Worm (Caenorhabditis elegans) whole organism, L2 larva: ENCODE data around the gene F54F7.8.

Experiments
- C34F6.9 ChIP-seq: fragments of 150-350 bp; optimal IDR thresholded peaks from 2 replicates; lab custom pipeline; 2014; ENCODE audit warnings: missing biosample characterization, missing genetic modification characterization
- F13H6.1 ChIP-seq: sonication (generic microtip); optimal IDR thresholded peaks from 2 replicates; lab custom pipeline; 2016; ENCODE audit warnings: missing genetic modification characterization, missing compliant biosample characterization
- Y55F3AM.14 ChIP-seq: fragments of 200-800 bp; sonication (Bioruptor generic); optimal IDR thresholded peaks from 2 replicates; lab custom pipeline; 2018; ENCODE audit warnings: mild to moderate bottlenecking, missing genetic modification characterization, missing compliant biosample characterization
- ZK546.5 ChIP-seq: sonication (generic microtip); optimal IDR thresholded peaks from 2 replicates; lab custom pipeline; 2017; ENCODE audit warnings: missing biosample characterization, missing genetic modification characterization
- alr-1 ChIP-seq: fragments of 150-350 bp; optimal IDR thresholded peaks from 2 replicates; lab custom pipeline; 2014; ENCODE audit warnings: missing biosample characterization, missing genetic modification characterization
- ama-1 ChIP-seq: fragments of 150-350 bp; optimal IDR thresholded peaks from 2 replicates; lab custom pipeline; 2018; ENCODE audit warnings: inconsistent platforms
- ceh-16 ChIP-seq: fragments of 150-350 bp; optimal IDR thresholded peaks from 2 replicates; lab custom pipeline; 2014; ENCODE audit warnings: missing biosample characterization, missing genetic modification characterization
- crh-2 ChIP-seq: sonication (generic microtip); optimal IDR thresholded peaks from 2 replicates; lab custom pipeline; 2017; ENCODE audit warnings: missing biosample characterization, missing genetic modification characterization
- egl-27 ChIP-seq: sonication (generic microtip); optimal IDR thresholded peaks from 3 replicates; lab custom pipeline; 2017; ENCODE audit warnings: missing biosample characterization, missing genetic modification reagents, missing genetic modification characterization
- elt-3 ChIP-seq: sonication (generic microtip); optimal IDR thresholded peaks from 2 replicates; lab custom pipeline; 2017; ENCODE audit warnings: missing biosample characterization, missing genetic modification characterization
- fos-1 ChIP-seq: fragments of 150-350 bp; optimal IDR thresholded peaks from 2 replicates; lab custom pipeline; 2014; ENCODE audit warnings: missing biosample characterization, missing genetic modification characterization
- lin-11 ChIP-seq: fragments of 150-350 bp; sonication (generic microtip); optimal IDR thresholded peaks from 2 replicates; lab custom pipeline; 2014; ENCODE audit warnings: missing biosample characterization, missing genetic modification characterization, inconsistent platforms, mixed read lengths
- lin-13 ChIP-seq: fragments of 150-350 bp; optimal IDR thresholded peaks from 2 replicates; lab custom pipeline; 2014; ENCODE audit warnings: missing biosample characterization, missing genetic modification reagents, missing genetic modification characterization
- mab-5 ChIP-seq: fragments of 150-350 bp; optimal IDR thresholded peaks from 2 replicates; lab custom pipeline; 2014; ENCODE audit warnings: missing biosample characterization, missing genetic modification characterization
- mbf-1 ChIP-seq: sonication (generic microtip); optimal IDR thresholded peaks from 2 replicates; lab custom pipeline; 2017; ENCODE audit warnings: missing biosample characterization, missing genetic modification characterization
- mdl-1 ChIP-seq, 2 experiments: fragments of 150-350 bp in 1 of 2; sonication (generic microtip) in 1 of 2; optimal IDR thresholded peaks; 2 replicates each; lab custom pipeline; 2017; ENCODE audit warnings: missing biosample characterization in 2 of 2, missing genetic modification characterization in 2 of 2
- nhr-10 ChIP-seq: sonication (generic microtip); optimal IDR thresholded peaks from 2 replicates; lab custom pipeline; 2017; ENCODE audit warnings: missing biosample characterization, missing genetic modification characterization
- nhr-11 ChIP-seq: fragments of 150-350 bp; optimal IDR thresholded peaks from 2 replicates; lab custom pipeline; 2014; ENCODE audit warnings: missing biosample characterization, missing genetic modification characterization
- nhr-12 ChIP-seq: fragments of 150-350 bp; optimal IDR thresholded peaks from 2 replicates; lab custom pipeline; 2014; ENCODE audit warnings: missing biosample characterization, missing genetic modification characterization
- nhr-129 ChIP-seq: fragments of 150-350 bp; optimal IDR thresholded peaks from 2 replicates; lab custom pipeline; 2014; ENCODE audit warnings: missing biosample characterization, missing genetic modification characterization
- nhr-21 ChIP-seq: fragments of 150-350 bp; optimal IDR thresholded peaks from 2 replicates; lab custom pipeline; 2014; ENCODE audit warnings: missing biosample characterization, missing genetic modification characterization
- nhr-23 ChIP-seq: fragments of 150-350 bp; optimal IDR thresholded peaks from 2 replicates; lab custom pipeline; 2014; ENCODE audit warnings: missing biosample characterization, missing genetic modification reagents, missing genetic modification characterization
- nhr-25 ChIP-seq: fragments of 150-350 bp; sonication (generic microtip); optimal IDR thresholded peaks from 3 replicates; lab custom pipeline; 2014; ENCODE audit warnings: missing biosample characterization, missing genetic modification characterization
- nhr-6 ChIP-seq: fragments of 150-350 bp; optimal IDR thresholded peaks from 2 replicates; lab custom pipeline; 2014; ENCODE audit warnings: missing biosample characterization, missing genetic modification characterization
- peb-1 ChIP-seq: fragments of 150-350 bp; optimal IDR thresholded peaks from 2 replicates; lab custom pipeline; 2014; ENCODE audit warnings: missing biosample characterization, missing genetic modification characterization
- skn-1 ChIP-seq: sonication (generic microtip); optimal IDR thresholded peaks from 2 replicates; lab custom pipeline; 2017; ENCODE audit warnings: missing biosample characterization, missing genetic modification characterization
- sma-3 ChIP-seq: sonication (generic microtip); optimal IDR thresholded peaks from 2 replicates; lab custom pipeline; 2016; ENCODE audit warnings: missing genetic modification reagents, missing genetic modification characterization, missing compliant biosample characterization
- sma-9 ChIP-seq, 2 experiments: fragments of 150-350 bp in 1 of 2; sonication (generic microtip) in 1 of 2; optimal IDR thresholded peaks; 2 replicates each; lab custom pipeline; 2014 to 2016; ENCODE audit warnings: missing genetic modification characterization in 2 of 2, mild to moderate bottlenecking in 1 of 2, missing biosample characterization in 1 of 2, missing compliant biosample characterization in 1 of 2, missing genetic modification reagents in 1 of 2, moderate library complexity in 1 of 2
- snpc-4 ChIP-seq: fragments of 150-350 bp; optimal IDR thresholded peaks from 2 replicates; lab custom pipeline; 2014; ENCODE audit warnings: missing biosample characterization, missing genetic modification characterization
- unc-39 ChIP-seq: fragments of 150-350 bp; optimal IDR thresholded peaks from 2 replicates; lab custom pipeline; 2014; ENCODE audit warnings: missing biosample characterization, missing genetic modification characterization
- unc-55 ChIP-seq: fragments of 150-350 bp; sonication (generic microtip); optimal IDR thresholded peaks from 3 replicates; lab custom pipeline; 2014; ENCODE audit warnings: missing biosample characterization, missing genetic modification reagents, missing genetic modification characterization
- zag-1 ChIP-seq: fragments of 150-350 bp; optimal IDR thresholded peaks from 2 replicates; lab custom pipeline; 2014; ENCODE audit warnings: missing biosample characterization, missing genetic modification characterization
- ztf-1 ChIP-seq: fragments of 200-800 bp; sonication (Bioruptor generic); conservative IDR thresholded peaks from 2 replicates; pipeline ENCODE4 v1.3.6; 2022; ENCODE audit warnings: missing genetic modification characterization, missing compliant biosample characterization
- ztf-11 ChIP-seq: sonication (generic microtip); optimal IDR thresholded peaks from 2 replicates; lab custom pipeline; 2017; ENCODE audit warnings: missing biosample characterization, missing genetic modification characterization
- ztf-4 ChIP-seq: fragments of 150-350 bp; optimal IDR thresholded peaks from 2 replicates; lab custom pipeline; 2014; ENCODE audit warnings: missing biosample characterization, missing genetic modification characterization

The F54F7.8 gene

ce11 chrX:11854903-11855302 lies at the start of gene F54F7.8:
Gene F54F7.8, minus strand, starts transcription at chrX:11855003.
- no peak for TF ChIP-seq nhr-21 (tag; lab: Kevin White, UChicago)
- no peak for TF ChIP-seq alr-1 (tag; lab: Kevin White, UChicago)
- TF ChIP-seq unc-39, result no peak
- no peak for TF ChIP-seq nhr-6 (tag; lab: Kevin White, UChicago)
- no peak for TF ChIP-seq peb-1 (tag; lab: Kevin White, UChicago)
- TF ChIP-seq ZK546.5 (tag; lab: Kevin White, UChicago), result no peak
- no peak for TF ChIP-seq C34F6.9 (tag; lab: Kevin White, UChicago)

ce11 chrX:11902661-11903060 lies 47.9 kb upstream of the F54F7.8 start, which contains the start of gene Y62H9A.10:
Gene Y62H9A.10, minus strand, starts transcription at chrX:11902761.
- no peak for TF ChIP-seq nhr-12 (tag; lab: Kevin White, UChicago)
- no peak for TF ChIP-seq unc-55
- TF ChIP-seq nhr-25 (tag; lab: Kevin White, UChicago), result no peak
- no peak for TF ChIP-seq nhr-21 (tag; lab: Kevin White, UChicago)
- TF ChIP-seq mbf-1 (tag; lab: Kevin White, UChicago), result no peak
- TF ChIP-seq lin-13 (GFP tag; lab: Kevin White, UChicago), result no peak
- TF ChIP-seq unc-39, result no peak
- no peak for TF ChIP-seq ztf-4
- TF ChIP-seq nhr-129, result no peak

- TF ChIP-seq ztf-1 (GFP tag; lab: Robert Waterston, UW) (no peak), mab-5 (tag; lab: Kevin White, UChicago) (peak; percentile 1)
These were observed 44.2 kb upstream of the F54F7.8 start for ce11 chrX:11899031-11899430.

ce11 chrX:11898040-11898439 lies 43.2 kb upstream of the F54F7.8 start, which contains the start of gene Y62H9A.9:
Gene Y62H9A.9, minus strand, starts transcription at chrX:11898140.
- no peak for TF ChIP-seq fos-1 (tag; lab: Kevin White, UChicago)
- TF ChIP-seq nhr-11, result no peak
- TF ChIP-seq ztf-4, result no peak
- no peak for TF ChIP-seq C34F6.9 (tag; lab: Kevin White, UChicago)
- TF ChIP-seq nhr-12 (tag; lab: Kevin White, UChicago), result no peak
- no peak for TF ChIP-seq ceh-16 (tag; lab: Kevin White, UChicago)
- TF ChIP-seq lin-11 (tag; lab: Kevin White, UChicago), result no peak
- TF ChIP-seq peb-1 (tag; lab: Kevin White, UChicago), result no peak
- TF ChIP-seq nhr-10 (tag; lab: Kevin White, UChicago), result no peak
- TF ChIP-seq egl-27 (tag; lab: Kevin White, UChicago), result no peak
- no peak for TF ChIP-seq mdl-1 (tag; optimal IDR thresholded peaks at IDR 0.05; lab: Kevin White, UChicago)
- no peak for TF ChIP-seq ztf-11 (tag; lab: Kevin White, UChicago)
- no peak for TF ChIP-seq nhr-23 (tag; lab: Kevin White, UChicago)
- no peak for TF ChIP-seq crh-2 (tag; lab: Kevin White, UChicago)
- no peak for TF ChIP-seq alr-1 (tag; lab: Kevin White, UChicago)
- TF ChIP-seq zag-1 (tag; lab: Kevin White, UChicago), result no peak
- TF ChIP-seq nhr-6 (tag; lab: Kevin White, UChicago), result no peak

ce11 chrX:11896708-11897107 lies 41.9 kb upstream of the F54F7.8 start:
- TF ChIP-seq fos-1 (tag; lab: Kevin White, UChicago) (no peak), sma-3 (GFP tag; lab: Kevin White, UChicago) (no peak), mab-5 (tag; lab: Kevin White, UChicago) (no peak), mbf-1 (tag; lab: Kevin White, UChicago) (no peak), ama-1 (lab: Kevin White, UChicago) (no peak), elt-3 (tag; lab: Kevin White, UChicago) (no peak), crh-2 (tag; lab: Kevin White, UChicago) (no peak), skn-1 (tag; lab: Kevin White, UChicago) (no peak), Y55F3AM.14 (GFP tag; lab: Kevin White, UChicago) (no peak), C34F6.9 (tag; lab: Kevin White, UChicago) (no peak), sma-9 (GFP tag; optimal IDR thresholded peaks at IDR 0.05; lab: Kevin White, UChicago) (no peak), sma-9 (tag; optimal IDR thresholded peaks at IDR 0.05; lab: Kevin White, UChicago) (no peak), nhr-12 (tag; lab: Kevin White, UChicago) (no peak), zag-1 (tag; lab: Kevin White, UChicago) (no peak), ztf-1 (GFP tag; lab: Robert Waterston, UW) (no peak), snpc-4 (tag; lab: Kevin White, UChicago) (no peak), F13H6.1 (tag; lab: Kevin White, UChicago) (no peak)
